Fruit fly (Drosophila melanogaster) whole organism, embryonic: ENCODE measurements around the gene chb.
A peak's percentile ranks its signal among the peaks of the same experiment; 100 is the strongest.

ENCODE experiments used
- Abd-B ChIP-seq: fragments of 200-800 bp; sonication (Bioruptor generic); optimal IDR thresholded peaks from 2 replicates; lab custom pipeline; 2018; ENCODE audit warnings: missing biosample characterization, mild to moderate bottlenecking, missing genetic modification characterization, moderate library complexity
- Atf-2 ChIP-seq: fragments of 200-800 bp; sonication (Bioruptor generic); optimal IDR thresholded peaks from 2 replicates; lab custom pipeline; 2016; ENCODE audit warnings: missing biosample characterization, missing genetic modification characterization
- Atf6 ChIP-seq: fragments of 200-800 bp; sonication (Bioruptor generic); IDR thresholded peaks from 2 replicates; pipeline ENCODE4 v1.3.6; 2022; ENCODE audit warnings: missing biosample characterization, missing genetic modification characterization
- Awh ChIP-seq: fragments of 200-800 bp; sonication (Bioruptor generic); IDR thresholded peaks from 2 replicates; pipeline ENCODE4, ENCODE4 v1.3.6; 2022; ENCODE audit warnings: missing biosample characterization, missing genetic modification characterization
- CG10462 ChIP-seq: fragments of 200-800 bp; sonication (Bioruptor generic); optimal IDR thresholded peaks from 2 replicates; lab custom pipeline; 2016; ENCODE audit warnings: missing biosample characterization, missing genetic modification characterization
- CG10654 ChIP-seq: fragments of 200-800 bp; sonication (Bioruptor generic); optimal IDR thresholded peaks from 2 replicates; lab custom pipeline; 2016; ENCODE audit warnings: missing biosample characterization, missing genetic modification characterization
- CG11560 ChIP-seq: fragments of 200-800 bp; sonication (Bioruptor generic); IDR thresholded peaks from 3 replicates; pipeline ENCODE4 v1.3.6; 2022; ENCODE audit warnings: missing biosample characterization, missing genetic modification characterization
- CG11695 ChIP-seq: fragments of 200-800 bp; sonication (Bioruptor generic); IDR thresholded peaks from 3 replicates; pipeline ENCODE4 v1.3.6; 2022; ENCODE audit warnings: missing biosample characterization, missing genetic modification characterization
- CG12942 ChIP-seq: fragments of 200-800 bp; sonication (Bioruptor generic); optimal IDR thresholded peaks from 3 replicates; lab custom pipeline; 2016; ENCODE audit warnings: missing biosample characterization, missing genetic modification characterization
- CG1603 ChIP-seq: fragments of 200-800 bp; sonication (Bioruptor generic); optimal IDR thresholded peaks from 2 replicates; lab custom pipeline; 2019; ENCODE audit warnings: missing biosample characterization, mild to moderate bottlenecking, missing genetic modification characterization, moderate library complexity
- CG1647 ChIP-seq: fragments of 200-800 bp; sonication (Bioruptor generic); optimal IDR thresholded peaks from 3 replicates; lab custom pipeline; 2016; ENCODE audit warnings: missing biosample characterization, missing genetic modification characterization
- CG16813 ChIP-seq: fragments of 200-800 bp; sonication (Bioruptor generic); IDR thresholded peaks from 3 replicates; pipeline ENCODE4 v1.3.6; 2022; ENCODE audit warnings: missing biosample characterization, missing genetic modification characterization; ENCODE audit not compliant: partially characterized antibody
- CG17568 ChIP-seq: fragments of 200-800 bp; sonication (Bioruptor generic); optimal IDR thresholded peaks from 2 replicates; lab custom pipeline; 2018; ENCODE audit warnings: missing biosample characterization, mild to moderate bottlenecking, missing genetic modification characterization, moderate library complexity
- CG34224 ChIP-seq: fragments of 200-800 bp; sonication (Bioruptor generic); IDR thresholded peaks from 3 replicates; pipeline ENCODE4 v1.3.6; 2022; ENCODE audit warnings: missing biosample characterization, missing genetic modification characterization; ENCODE audit not compliant: partially characterized antibody
- CG4404 ChIP-seq: fragments of 200-800 bp; sonication (Bioruptor generic); IDR thresholded peaks from 2 replicates; pipeline ENCODE4 v1.3.6; 2022; ENCODE audit warnings: missing biosample characterization, missing genetic modification characterization
- CG5953 ChIP-seq: fragments of 200-800 bp; sonication (Bioruptor generic); IDR thresholded peaks from 2 replicates; pipeline ENCODE4 v1.3.6; 2022; ENCODE audit warnings: missing biosample characterization, missing genetic modification characterization
- CG6175 ChIP-seq: fragments of 200-800 bp; sonication (Bioruptor generic); IDR thresholded peaks from 3 replicates; pipeline ENCODE4 v1.3.6; 2022; ENCODE audit warnings: missing biosample characterization, missing genetic modification characterization
- CkIIα-i1 ChIP-seq: fragments of 200-800 bp; sonication (Bioruptor generic); IDR thresholded peaks from 2 replicates; pipeline ENCODE4 v1.3.6; 2022; ENCODE audit warnings: missing biosample characterization, missing genetic modification characterization
- Dad ChIP-seq: fragments of 200-800 bp; sonication (Bioruptor generic); optimal IDR thresholded peaks from 3 replicates; lab custom pipeline; 2016; ENCODE audit warnings: missing biosample characterization, missing genetic modification characterization
- H15 ChIP-seq: fragments of 200-800 bp; sonication (Bioruptor generic); IDR thresholded peaks from 3 replicates; pipeline ENCODE4 v1.3.6; 2022; ENCODE audit warnings: missing biosample characterization, missing genetic modification characterization
- HmgD ChIP-seq: fragments of 200-800 bp; sonication (Bioruptor generic); optimal IDR thresholded peaks from 3 replicates; lab custom pipeline; 2016; ENCODE audit warnings: missing biosample characterization, missing genetic modification characterization
- Hmx ChIP-seq: fragments of 200-800 bp; sonication (Bioruptor generic); optimal IDR thresholded peaks from 2 replicates; lab custom pipeline; 2016; ENCODE audit warnings: missing biosample characterization, missing genetic modification characterization
- Hsf ChIP-seq: fragments of 200-800 bp; sonication (Bioruptor generic); optimal IDR thresholded peaks from 3 replicates; lab custom pipeline; 2016; ENCODE audit warnings: missing biosample characterization, missing genetic modification characterization
- Mad ChIP-seq: fragments of 200-800 bp; sonication (Bioruptor generic); optimal IDR thresholded peaks from 2 replicates; lab custom pipeline; 2016; ENCODE audit warnings: missing biosample characterization, missing genetic modification characterization
- Med ChIP-seq: fragments of 200-800 bp; sonication (Bioruptor generic); peaks from one replicate; lab custom pipeline; 2016; ENCODE audit warnings: missing biosample characterization, missing genetic modification characterization, mild to moderate bottlenecking, inconsistent platforms, moderate library complexity
- Oli ChIP-seq: fragments of 200-800 bp; sonication (Bioruptor generic); optimal IDR thresholded peaks from 2 replicates; lab custom pipeline; 2018; ENCODE audit warnings: missing biosample characterization, mild to moderate bottlenecking, missing genetic modification characterization, moderate library complexity
- Pdp1 ChIP-seq, 2 experiments: fragments of 200-800 bp; sonication (Bioruptor generic); optimal IDR thresholded peaks; 3 replicates each; lab custom pipeline; 2016; ENCODE audit warnings: missing biosample characterization in 2 of 2, missing genetic modification characterization in 2 of 2, mild to moderate bottlenecking in 1 of 2, moderate library complexity in 1 of 2
- Ravus ChIP-seq: fragments of 200-800 bp; sonication (Bioruptor generic); IDR thresholded peaks from 2 replicates; pipeline ENCODE4 v1.3.6; 2022; ENCODE audit warnings: missing biosample characterization, missing genetic modification characterization
- Scr ChIP-seq: fragments of 200-800 bp; sonication (Bioruptor generic); IDR thresholded peaks from 2 replicates; pipeline ENCODE4 v1.3.6; 2022; ENCODE audit warnings: missing biosample characterization, missing genetic modification characterization; ENCODE audit not compliant: partially characterized antibody
- ap ChIP-seq: fragments of 200-800 bp; sonication (Bioruptor generic); IDR thresholded peaks from 2 replicates; pipeline ENCODE4 v1.3.6; 2022; ENCODE audit warnings: missing biosample characterization, missing genetic modification characterization
- bsh ChIP-seq, 2 experiments: fragments of 200-800 bp; sonication (Bioruptor generic); optimal IDR thresholded peaks; 2 replicates each; lab custom pipeline; 2017 to 2018; ENCODE audit warnings: mild to moderate bottlenecking in 2 of 2, missing biosample characterization in 2 of 2, missing genetic modification characterization in 2 of 2, moderate library complexity in 1 of 2
- chn ChIP-seq: fragments of 200-800 bp; sonication (Bioruptor generic); optimal IDR thresholded peaks from 2 replicates; lab custom pipeline; 2016; ENCODE audit warnings: missing biosample characterization, missing genetic modification characterization
- grn ChIP-seq: fragments of 200-800 bp; sonication (Bioruptor generic); optimal IDR thresholded peaks from 3 replicates; lab custom pipeline; 2017; ENCODE audit warnings: missing biosample characterization, missing genetic modification characterization
- gro ChIP-seq: fragments of 200-800 bp; sonication (Bioruptor generic); optimal IDR thresholded peaks from 2 replicates; lab custom pipeline; 2016; ENCODE audit warnings: missing biosample characterization, missing genetic modification characterization
- ham ChIP-seq: fragments of 200-800 bp; sonication (Bioruptor generic); IDR thresholded peaks from 2 replicates; pipeline ENCODE4 v1.3.6; 2022; ENCODE audit warnings: missing biosample characterization, missing genetic modification characterization
- hb ChIP-seq: fragments of 200-800 bp; sonication (Bioruptor generic); IDR thresholded peaks from 3 replicates; pipeline ENCODE4 v1.3.6; 2022; ENCODE audit warnings: missing biosample characterization, missing genetic modification characterization; ENCODE audit not compliant: partially characterized antibody
- hbn ChIP-seq: fragments of 200-800 bp; sonication (Bioruptor generic); IDR thresholded peaks from 2 replicates; pipeline ENCODE4 v1.3.6; 2022; ENCODE audit warnings: missing biosample characterization, missing genetic modification characterization; ENCODE audit not compliant: partially characterized antibody
- her ChIP-seq: fragments of 200-800 bp; sonication (Bioruptor generic); optimal IDR thresholded peaks from 2 replicates; lab custom pipeline; 2016; ENCODE audit warnings: missing biosample characterization, missing genetic modification characterization
- insv ChIP-seq, 2 experiments: fragments of 200-800 bp; sonication (Bioruptor generic); optimal IDR thresholded peaks; 3 replicates each; lab custom pipeline; 2016 to 2018; ENCODE audit warnings: missing biosample characterization in 2 of 2, missing genetic modification characterization in 2 of 2
- kah ChIP-seq: fragments of 200-800 bp; sonication (Bioruptor generic); optimal IDR thresholded peaks from 2 replicates; lab custom pipeline; 2018; ENCODE audit warnings: missing biosample characterization, mild to moderate bottlenecking, missing genetic modification characterization
- knrl ChIP-seq: fragments of 200-800 bp; sonication (Bioruptor generic); IDR thresholded peaks from 3 replicates; pipeline ENCODE4 v1.3.6; 2022; ENCODE audit warnings: missing biosample characterization, missing genetic modification characterization; ENCODE audit not compliant: partially characterized antibody
- lab ChIP-seq: fragments of 200-800 bp; sonication (Bioruptor generic); optimal IDR thresholded peaks from 3 replicates; lab custom pipeline; 2017; ENCODE audit warnings: missing biosample characterization, missing genetic modification characterization, mild to moderate bottlenecking, moderate library complexity, missing genetic modification reagents
- nom ChIP-seq: fragments of 200-800 bp; sonication (Bioruptor generic); optimal IDR thresholded peaks from 2 replicates; lab custom pipeline; 2017; ENCODE audit warnings: missing biosample characterization, missing genetic modification characterization, mild to moderate bottlenecking, moderate library complexity, missing genetic modification reagents
- sens-2 ChIP-seq: fragments of 200-800 bp; sonication (Bioruptor generic); IDR thresholded peaks from 2 replicates; pipeline ENCODE4 v1.3.6; 2022; ENCODE audit warnings: missing biosample characterization, missing genetic modification characterization
- shn ChIP-seq: fragments of 200-800 bp; sonication (Bioruptor generic); optimal IDR thresholded peaks from 3 replicates; lab custom pipeline; 2016; ENCODE audit warnings: missing biosample characterization, missing genetic modification characterization
- so ChIP-seq: fragments of 200-800 bp; sonication (Bioruptor generic); IDR thresholded peaks from 3 replicates; pipeline ENCODE4 v1.3.6; 2022; ENCODE audit warnings: missing biosample characterization, missing genetic modification characterization
- sr ChIP-seq: fragments of 200-800 bp; sonication (Bioruptor generic); IDR thresholded peaks from 3 replicates; pipeline ENCODE4 v1.3.6; 2022; ENCODE audit warnings: missing biosample characterization, missing genetic modification characterization
- zen ChIP-seq: fragments of 200-800 bp; sonication (Bioruptor generic); optimal IDR thresholded peaks from 3 replicates; lab custom pipeline; 2018; ENCODE audit warnings: missing biosample characterization, mild to moderate bottlenecking, missing genetic modification characterization, moderate library complexity
- zf30C ChIP-seq: fragments of 200-800 bp; sonication (Bioruptor generic); optimal IDR thresholded peaks from 3 replicates; lab custom pipeline; 2018; ENCODE audit warnings: missing biosample characterization, mild to moderate bottlenecking, missing genetic modification characterization
- zfh2 ChIP-seq: fragments of 200-800 bp; sonication (Bioruptor generic); optimal IDR thresholded peaks from 2 replicates; lab custom pipeline; 2016; ENCODE audit warnings: missing biosample characterization, missing genetic modification characterization

Gene chb

DNA sequence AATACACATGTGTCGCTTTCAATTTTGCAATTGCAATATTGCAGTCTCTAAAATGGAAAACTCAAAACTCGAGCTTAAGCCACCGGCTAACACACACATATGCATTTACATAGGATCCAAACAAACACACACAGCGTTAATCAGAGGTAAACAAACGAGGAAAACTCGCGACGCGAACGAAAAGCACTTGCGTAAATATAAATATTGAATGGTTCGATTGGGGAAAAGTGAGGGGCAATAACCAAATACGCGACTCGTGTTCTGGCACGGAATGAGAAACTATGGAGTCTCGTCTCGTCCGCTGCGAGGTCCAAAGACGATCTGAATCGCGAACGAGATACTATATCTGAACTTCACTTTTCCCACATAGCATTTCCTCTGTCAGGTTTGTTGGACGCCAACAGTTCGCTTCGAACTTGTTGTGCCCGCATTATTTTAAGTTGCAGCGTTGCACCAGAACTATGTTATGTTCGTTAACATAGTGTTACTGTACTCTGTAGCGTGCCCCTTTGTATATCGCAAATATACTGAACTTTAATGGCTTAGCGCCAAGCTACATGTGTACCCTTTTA lies 41.7 kb upstream of the chb start, which contains the start of gene ko (continued):
- no peak for TF ChIP-seq grn (GFP tag; lab: Kevin White, UChicago)
- no peak for TF ChIP-seq Oli (tag; lab: Kevin White, UChicago)
- no peak for TF ChIP-seq CG11560 (tag; lab: Robert Waterston, UW)
- no peak for TF ChIP-seq CG17568 (GFP tag; lab: Kevin White, UChicago)
- TF ChIP-seq Ravus (GFP tag; lab: Robert Waterston, UW) = no peak
- TF ChIP-seq CG34224 (GFP tag; lab: Robert Waterston, UW) = no peak
- TF ChIP-seq chn (GFP tag; lab: Kevin White, UChicago) = no peak
- TF ChIP-seq knrl = no peak
- no peak for TF ChIP-seq Atf-2
- peak; percentile 52 for TF ChIP-seq CG1603
- peak; percentile 24 for TF ChIP-seq CG10654 (GFP tag; lab: Kevin White, UChicago)
- TF ChIP-seq lab (GFP tag; lab: Kevin White, UChicago) = peak; percentile 64
- TF ChIP-seq nom (GFP tag; lab: Kevin White, UChicago) = peak; percentile 9
- no peak for TF ChIP-seq shn (GFP tag; lab: Kevin White, UChicago)
- TF ChIP-seq Pdp1 (GFP tag; optimal IDR thresholded peaks at IDR 0.05; lab: Kevin White, UChicago) = peak in 1 of 2 experiments; percentile 43
- TF ChIP-seq ap (GFP tag; lab: Robert Waterston, UW) = no peak
- TF ChIP-seq CkIIα-i1 (GFP tag; lab: Robert Waterston, UW) = no peak
- TF ChIP-seq zf30C (GFP tag; lab: Kevin White, UChicago) = no peak
- TF ChIP-seq her (GFP tag; lab: Kevin White, UChicago) = peak; percentile 11
- no peak for TF ChIP-seq H15
- TF ChIP-seq Abd-B (GFP tag; lab: Kevin White, UChicago) = no peak
- TF ChIP-seq Atf6 (GFP tag; lab: Robert Waterston, UW) = no peak; the same call in 1 of the 2 replicates
- TF ChIP-seq kah (GFP tag; lab: Kevin White, UChicago) = peak; percentile 42
- peak in 1 of 2 experiments; percentile 63 for TF ChIP-seq bsh (GFP tag; optimal IDR thresholded peaks at IDR 0.05; lab: Kevin White, UChicago)
- TF ChIP-seq CG16813 (GFP tag; lab: Robert Waterston, UW) = no peak
- no peak for TF ChIP-seq CG11695 (GFP tag; lab: Robert Waterston, UW)
- no peak for TF ChIP-seq ham (GFP tag; lab: Robert Waterston, UW)
- TF ChIP-seq gro (GFP tag; lab: Kevin White, UChicago) = no peak
- TF ChIP-seq CG12942 (GFP tag; lab: Kevin White, UChicago) = no peak
- no peak for TF ChIP-seq CG1647
- no peak for TF ChIP-seq hb (GFP tag; lab: Robert Waterston, UW)
- peak; percentile 76 for TF ChIP-seq Med (GFP tag; lab: Kevin White, UChicago)
- TF ChIP-seq HmgD = no peak
- TF ChIP-seq Hsf = peak; percentile 20
- no peak for TF ChIP-seq sens-2
- no peak for TF ChIP-seq hbn
- TF ChIP-seq CG5953 (GFP tag; lab: Robert Waterston, UW) = no peak
- no peak for TF ChIP-seq insv (GFP tag; optimal IDR thresholded peaks at IDR 0.05; lab: Kevin White, UChicago)
- TF ChIP-seq zen = no peak
- no peak for TF ChIP-seq Scr
- TF ChIP-seq CG10462 = no peak
- 0 out of 3 replicates have a peak, but pooled peaks have one; percentile 44 for TF ChIP-seq so (GFP tag; lab: Robert Waterston, UW)
- TF ChIP-seq Mad = no peak
- peak; percentile 42; the same call in 1 of the 2 replicates for TF ChIP-seq Awh (GFP tag; lab: Robert Waterston, UW)
- TF ChIP-seq CG6175 = no peak
- no peak for TF ChIP-seq Hmx
- TF ChIP-seq zfh2 (GFP tag; lab: Kevin White, UChicago) = no peak
- TF ChIP-seq Dad (GFP tag; lab: Kevin White, UChicago) = no peak
- no peak for TF ChIP-seq CG4404
- TF ChIP-seq sr (GFP tag; lab: Robert Waterston, UW) = no peak; the same call in 2 of the 3 replicates
